Worm (Caenorhabditis elegans): ENCODE data around the gene M151.2.

M151.2 gene

ce11 chrII:3681365-3682083 is 50.6 kb downstream of the M151.2 start, which contains the start of gene F19B10.10:
Gene F19B10.10 (minus strand): TSS chrII:3681415.
- no peak for TF ChIP-seq zag-1 (tag; optimal IDR thresholded peaks at IDR 0.05)
- TF ChIP-seq mab-5 (tag; optimal IDR thresholded peaks at IDR 0.05): no peak
- TF ChIP-seq nhr-12 (tag; optimal IDR thresholded peaks at IDR 0.05): no peak
- TF ChIP-seq ama-1 (optimal IDR thresholded peaks at IDR 0.05): no peak
- no peak for TF ChIP-seq C34F6.9 (tag; optimal IDR thresholded peaks at IDR 0.05)
- no peak for TF ChIP-seq sma-3 (GFP tag; optimal IDR thresholded peaks at IDR 0.05)
- TF ChIP-seq dmd-4 (tag; optimal IDR thresholded peaks at IDR 0.05): no peak
- TF ChIP-seq alr-1 (tag; optimal IDR thresholded peaks at IDR 0.05): no peak
- TF ChIP-seq snpc-4 (tag; optimal IDR thresholded peaks at IDR 0.05): no peak
- TF ChIP-seq ztf-4 (tag; optimal IDR thresholded peaks at IDR 0.05): no peak
- no peak for TF ChIP-seq ztf-11 (tag; optimal IDR thresholded peaks at IDR 0.05)
- no peak for TF ChIP-seq nhr-77 (tag; optimal IDR thresholded peaks at IDR 0.05)
- TF ChIP-seq unc-62 (GFP tag; optimal IDR thresholded peaks at IDR 0.05): no peak
- TF ChIP-seq egl-27 (tag; optimal IDR thresholded peaks at IDR 0.05): no peak
- TF ChIP-seq mbf-1 (tag; optimal IDR thresholded peaks at IDR 0.05): no peak
- no peak for TF ChIP-seq sem-4 (tag; optimal IDR thresholded peaks at IDR 0.05)

ce11 chrII:3682770-3683234 is 51.9 kb downstream of the M151.2 start, which contains the start of gene F19B10.1:
Gene F19B10.1 (plus strand): TSS chrII:3683184.
- TF ChIP-seq alr-1 (tag; optimal IDR thresholded peaks at IDR 0.05) (no peak), C34F6.9 (tag; optimal IDR thresholded peaks at IDR 0.05) (peak; percentile 89), unc-55 (GFP tag; optimal IDR thresholded peaks at IDR 0.05) (peak; percentile 66), nhr-21 (tag; optimal IDR thresholded peaks at IDR 0.05) (peak; percentile 61), egl-27 (tag; optimal IDR thresholded peaks at IDR 0.05) (no peak), lsy-2 (tag; optimal IDR thresholded peaks at IDR 0.05) (peak; percentile 42 to 88), blmp-1 (tag; optimal IDR thresholded peaks at IDR 0.05; ENCODE audit: insufficient read depth) (no peak), mbf-1 (tag; optimal IDR thresholded peaks at IDR 0.05) (no peak), gmeb-1 (tag; optimal IDR thresholded peaks at IDR 0.05) (peak; percentile 91), elt-1 (tag; optimal IDR thresholded peaks at IDR 0.05) (no peak), mdl-1 (tag; optimal IDR thresholded peaks at IDR 0.05) (peak in 1 of 2 experiments; percentile 55), ztf-11 (tag; optimal IDR thresholded peaks at IDR 0.05) (no peak), dmd-4 (tag; optimal IDR thresholded peaks at IDR 0.05) (no peak), fos-1 (tag; optimal IDR thresholded peaks at IDR 0.05) (peak; percentile 78), ama-1 (optimal IDR thresholded peaks at IDR 0.05) (no peak), nhr-23 (tag; optimal IDR thresholded peaks at IDR 0.05) (no peak), zag-1 (tag; optimal IDR thresholded peaks at IDR 0.05) (no peak), sma-9 (GFP tag; optimal IDR thresholded peaks at IDR 0.05) (peak; percentile 80), sma-9 (tag; optimal IDR thresholded peaks at IDR 0.05) (no peak), nhr-12 (tag; optimal IDR thresholded peaks at IDR 0.05) (no peak), unc-62 (GFP tag; optimal IDR thresholded peaks at IDR 0.05) (no peak), unc-39 (tag; optimal IDR thresholded peaks at IDR 0.05) (no peak), R02D3.7 (tag; optimal IDR thresholded peaks at IDR 0.05) (no peak), nhr-25 (tag; optimal IDR thresholded peaks at IDR 0.05) (no peak), lin-11 (tag; optimal IDR thresholded peaks at IDR 0.05) (no peak), nhr-77 (tag; optimal IDR thresholded peaks at IDR 0.05) (no peak), sem-4 (tag; optimal IDR thresholded peaks at IDR 0.05) (peak; percentile 57), Y55F3AM.14 (GFP tag; optimal IDR thresholded peaks at IDR 0.05) (no peak), lin-39 (tag; optimal IDR thresholded peaks at IDR 0.05) (no peak), nhr-129 (tag; optimal IDR thresholded peaks at IDR 0.05) (peak; percentile 62), ceh-82 (tag; optimal IDR thresholded peaks at IDR 0.05) (no peak), lin-13 (GFP tag; optimal IDR thresholded peaks at IDR 0.05) (peak; percentile 78), F13H6.1 (tag; optimal IDR thresholded peaks at IDR 0.05) (no peak), nhr-237 (tag; optimal IDR thresholded peaks at IDR 0.05) (no peak), ztf-1 (GFP tag; conservative IDR thresholded peaks at IDR 0.05) (no peak), nhr-6 (tag; optimal IDR thresholded peaks at IDR 0.05) (no peak), ZK546.5 (tag; optimal IDR thresholded peaks at IDR 0.05) (no peak), nhr-10 (tag; optimal IDR thresholded peaks at IDR 0.05) (no peak), nhr-11 (tag; optimal IDR thresholded peaks at IDR 0.05) (no peak), skn-1 (tag; optimal IDR thresholded peaks at IDR 0.05) (no peak), snpc-4 (tag; optimal IDR thresholded peaks at IDR 0.05) (peak; percentile 43), mab-5 (tag; optimal IDR thresholded peaks at IDR 0.05) (peak; percentile 75), peb-1 (tag; optimal IDR thresholded peaks at IDR 0.05) (no peak), sma-3 (GFP tag; optimal IDR thresholded peaks at IDR 0.05) (peak; percentile 72), ceh-16 (tag; optimal IDR thresholded peaks at IDR 0.05) (no peak), elt-3 (tag; optimal IDR thresholded peaks at IDR 0.05) (no peak), aly-2 (tag; optimal IDR thresholded peaks at IDR 0.05) (no peak), ztf-4 (tag; optimal IDR thresholded peaks at IDR 0.05) (no peak), crh-2 (tag; optimal IDR thresholded peaks at IDR 0.05) (peak; percentile 72)
